Fruit fly (Drosophila melanogaster) whole organism, embryonic: Measurements from ENCODE around the gene Ubc6.

Experiments
- CG10462 ChIP-seq: fragments of 200-800 bp; sonication (Bioruptor generic); optimal IDR thresholded peaks from 2 replicates; lab custom pipeline; 2016; ENCODE audit warnings: missing biosample characterization, missing genetic modification characterization
- CG10654 ChIP-seq: fragments of 200-800 bp; sonication (Bioruptor generic); optimal IDR thresholded peaks from 2 replicates; lab custom pipeline; 2016; ENCODE audit warnings: missing biosample characterization, missing genetic modification characterization
- CG11456 ChIP-seq: fragments of 200-800 bp; sonication (Bioruptor generic); IDR thresholded peaks from 3 replicates; pipeline ENCODE4 v1.3.6; 2022; ENCODE audit warnings: missing biosample characterization, missing genetic modification characterization
- CG12071 ChIP-seq: fragments of 200-800 bp; sonication (Bioruptor generic); optimal IDR thresholded peaks from 3 replicates; lab custom pipeline; 2018; ENCODE audit warnings: missing biosample characterization, mild to moderate bottlenecking, missing genetic modification characterization
- CG12155 ChIP-seq: fragments of 200-800 bp; sonication (Bioruptor generic); optimal IDR thresholded peaks from 3 replicates; lab custom pipeline; 2016; ENCODE audit warnings: missing biosample characterization, missing genetic modification characterization
- CG12219 ChIP-seq: fragments of 200-800 bp; sonication (Bioruptor generic); optimal IDR thresholded peaks from 3 replicates; lab custom pipeline; 2018; ENCODE audit warnings: missing biosample characterization, mild to moderate bottlenecking, missing genetic modification characterization
- CG13894 ChIP-seq: fragments of 200-800 bp; sonication (Bioruptor generic); optimal IDR thresholded peaks from 3 replicates; lab custom pipeline; 2018; ENCODE audit warnings: missing biosample characterization, mild to moderate bottlenecking, missing genetic modification characterization, moderate library complexity
- CG16813 ChIP-seq: fragments of 200-800 bp; sonication (Bioruptor generic); IDR thresholded peaks from 3 replicates; pipeline ENCODE4 v1.3.6; 2022; ENCODE audit warnings: missing biosample characterization, missing genetic modification characterization; ENCODE audit not compliant: partially characterized antibody
- CG16815 ChIP-seq: fragments of 200-800 bp; sonication (Bioruptor generic); optimal IDR thresholded peaks from 3 replicates; lab custom pipeline; 2017; ENCODE audit warnings: missing biosample characterization, mild to moderate bottlenecking, missing genetic modification characterization
- CG17328 ChIP-seq: fragments of 200-800 bp; sonication (Bioruptor generic); IDR thresholded peaks from 2 replicates; pipeline ENCODE4 v1.3.6; 2022; ENCODE audit warnings: missing biosample characterization, missing genetic modification characterization
- CG17829 ChIP-seq: fragments of 200-800 bp; optimal IDR thresholded peaks from 2 replicates; lab custom pipeline; 2019; ENCODE audit warnings: missing biosample characterization, mild to moderate bottlenecking, missing genetic modification characterization, moderate library complexity
- CG3163 ChIP-seq: fragments of 200-800 bp; sonication (Bioruptor generic); optimal IDR thresholded peaks from 3 replicates; lab custom pipeline; 2016; ENCODE audit warnings: missing biosample characterization, missing genetic modification characterization
- CG4282 ChIP-seq: fragments of 200-800 bp; sonication (Bioruptor generic); optimal IDR thresholded peaks from 2 replicates; lab custom pipeline; 2016; ENCODE audit warnings: missing biosample characterization, missing genetic modification characterization
- CG4404 ChIP-seq: fragments of 200-800 bp; sonication (Bioruptor generic); IDR thresholded peaks from 2 replicates; pipeline ENCODE4 v1.3.6; 2022; ENCODE audit warnings: missing biosample characterization, missing genetic modification characterization
- CG4707 ChIP-seq: fragments of 200-800 bp; sonication (Bioruptor generic); optimal IDR thresholded peaks from 2 replicates; lab custom pipeline; 2018; ENCODE audit warnings: missing biosample characterization, mild to moderate bottlenecking, missing genetic modification characterization, moderate library complexity
- CG6765 ChIP-seq: fragments of 200-800 bp; sonication (Bioruptor generic); optimal IDR thresholded peaks from 3 replicates; lab custom pipeline; 2017; ENCODE audit warnings: missing biosample characterization, mild to moderate bottlenecking, missing genetic modification characterization
- CG8359 ChIP-seq: fragments of 200-800 bp; sonication (Bioruptor generic); optimal IDR thresholded peaks from 2 replicates; lab custom pipeline; 2017; ENCODE audit warnings: missing biosample characterization, mild to moderate bottlenecking, missing genetic modification characterization, borderline replicate concordance
- CG8388 ChIP-seq: fragments of 200-800 bp; sonication (Bioruptor generic); optimal IDR thresholded peaks from 2 replicates; lab custom pipeline; 2019; ENCODE audit warnings: missing biosample characterization, mild to moderate bottlenecking, missing genetic modification characterization, moderate library complexity
- CG8765 ChIP-seq: fragments of 200-800 bp; sonication (Bioruptor generic); IDR thresholded peaks from 2 replicates; pipeline ENCODE4 v1.3.6; 2022; ENCODE audit warnings: missing biosample characterization, missing genetic modification characterization
- CkIIα-i1 ChIP-seq: fragments of 200-800 bp; sonication (Bioruptor generic); IDR thresholded peaks from 2 replicates; pipeline ENCODE4 v1.3.6; 2022; ENCODE audit warnings: missing biosample characterization, missing genetic modification characterization
- HLH3B ChIP-seq: fragments of 200-800 bp; sonication (Bioruptor generic); IDR thresholded peaks from 2 replicates; pipeline ENCODE4 v1.3.6; 2022; ENCODE audit warnings: missing biosample characterization, missing genetic modification characterization
- HLH4C ChIP-seq: fragments of 200-800 bp; sonication (Bioruptor generic); IDR thresholded peaks from 3 replicates; pipeline ENCODE4 v1.3.6; 2022; ENCODE audit warnings: missing biosample characterization, missing genetic modification characterization; ENCODE audit not compliant: partially characterized antibody
- Hmr ChIP-seq: fragments of 200-800 bp; sonication (Bioruptor generic); optimal IDR thresholded peaks from 3 replicates; lab custom pipeline; 2017; ENCODE audit warnings: mild to moderate bottlenecking, missing biosample characterization, missing genetic modification reagents, missing genetic modification characterization
- Hr3 ChIP-seq: fragments of 200-800 bp; sonication (Bioruptor generic); optimal IDR thresholded peaks from 3 replicates; lab custom pipeline; 2016; ENCODE audit warnings: missing biosample characterization, missing genetic modification characterization
- Hr78 ChIP-seq, 2 experiments: fragments of 200-800 bp in 1 of 2; fragments of >200 bp in 1 of 2; sonication (Bioruptor generic) in 1 of 2; optimal IDR thresholded peaks; 2 replicates each; lab custom pipeline; 2017 to 2019; ENCODE audit warnings: missing biosample characterization in 2 of 2, missing genetic modification characterization in 2 of 2, mild to moderate bottlenecking in 1 of 2, moderate library complexity in 1 of 2
- Lim3 ChIP-seq: fragments of 200-800 bp; sonication (Bioruptor generic); IDR thresholded peaks from 2 replicates; pipeline ENCODE4 v1.3.6; 2022; ENCODE audit warnings: missing biosample characterization, missing genetic modification characterization
- Med ChIP-seq: fragments of 200-800 bp; sonication (Bioruptor generic); peaks from one replicate; lab custom pipeline; 2016; ENCODE audit warnings: missing biosample characterization, missing genetic modification characterization, mild to moderate bottlenecking, inconsistent platforms, moderate library complexity
- Pdp1 ChIP-seq, 2 experiments: fragments of 200-800 bp; sonication (Bioruptor generic); optimal IDR thresholded peaks; 3 replicates each; lab custom pipeline; 2016; ENCODE audit warnings: missing biosample characterization in 2 of 2, missing genetic modification characterization in 2 of 2, mild to moderate bottlenecking in 1 of 2, moderate library complexity in 1 of 2
- Poxn ChIP-seq: fragments of 200-800 bp; sonication (Bioruptor generic); IDR thresholded peaks from 2 replicates; pipeline ENCODE4 v1.3.6; 2022; ENCODE audit warnings: missing biosample characterization, missing genetic modification characterization
- Six4 ChIP-seq: fragments of 200-800 bp; sonication (Bioruptor generic); optimal IDR thresholded peaks from 2 replicates; lab custom pipeline; 2016; ENCODE audit warnings: missing biosample characterization, missing genetic modification characterization
- Sox102F ChIP-seq: fragments of 200-800 bp; sonication (Bioruptor generic); optimal IDR thresholded peaks from 2 replicates; lab custom pipeline; 2018; ENCODE audit warnings: missing biosample characterization, mild to moderate bottlenecking, missing genetic modification characterization, moderate library complexity
- Taf1 ChIP-seq: fragments of 200-800 bp; sonication (Bioruptor generic); IDR thresholded peaks from 2 replicates; pipeline ENCODE4 v1.3.6; 2022; ENCODE audit warnings: missing biosample characterization, missing genetic modification characterization
- Xbp1 ChIP-seq: fragments of 200-800 bp; sonication (Bioruptor generic); optimal IDR thresholded peaks from 3 replicates; lab custom pipeline; 2016; ENCODE audit warnings: missing biosample characterization, mild to moderate bottlenecking, missing genetic modification characterization
- abd-A ChIP-seq: fragments of 200-800 bp; sonication (Bioruptor generic); optimal IDR thresholded peaks from 3 replicates; lab custom pipeline; 2019; ENCODE audit warnings: missing biosample characterization, mild to moderate bottlenecking, missing genetic modification characterization, moderate library complexity
- bsh ChIP-seq, 2 experiments: fragments of 200-800 bp; sonication (Bioruptor generic); optimal IDR thresholded peaks; 2 replicates each; lab custom pipeline; 2017 to 2018; ENCODE audit warnings: mild to moderate bottlenecking in 2 of 2, missing biosample characterization in 2 of 2, missing genetic modification characterization in 2 of 2, moderate library complexity in 1 of 2
- ems ChIP-seq: fragments of 200-800 bp; sonication (Bioruptor generic); optimal IDR thresholded peaks from 3 replicates; lab custom pipeline; 2016; ENCODE audit warnings: missing biosample characterization, missing genetic modification characterization
- jumu ChIP-seq: fragments of 200-800 bp; sonication (Bioruptor generic); optimal IDR thresholded peaks from 3 replicates; lab custom pipeline; 2016; ENCODE audit warnings: missing biosample characterization, missing genetic modification characterization
- knrl ChIP-seq: fragments of 200-800 bp; sonication (Bioruptor generic); IDR thresholded peaks from 3 replicates; pipeline ENCODE4 v1.3.6; 2022; ENCODE audit warnings: missing biosample characterization, missing genetic modification characterization; ENCODE audit not compliant: partially characterized antibody
- lov ChIP-seq, 2 experiments: fragments of 200-800 bp in 1 of 2; fragments of >200 bp in 1 of 2; sonication (Bioruptor generic) in 1 of 2; IDR thresholded peaks in 1 of 2; optimal IDR thresholded peaks in 1 of 2; 2 replicates in 1 of 2; 3 replicates in 1 of 2; pipeline versions ENCODE4 v1.3.6 to Lab custom; 2017 to 2022; ENCODE audit warnings: missing biosample characterization in 1 of 2, missing genetic modification characterization in 1 of 2
- luna ChIP-seq: fragments of 200-800 bp; sonication (Bioruptor generic); optimal IDR thresholded peaks from 2 replicates; lab custom pipeline; 2016; ENCODE audit warnings: missing biosample characterization, missing genetic modification characterization
- maf-S ChIP-seq: fragments of 200-800 bp; sonication (Bioruptor generic); optimal IDR thresholded peaks from 2 replicates; lab custom pipeline; 2016; ENCODE audit warnings: missing biosample characterization, missing genetic modification characterization
- nerfin-1 ChIP-seq: fragments of 200-800 bp; sonication (Bioruptor generic); optimal IDR thresholded peaks from 3 replicates; lab custom pipeline; 2019; ENCODE audit warnings: missing biosample characterization, mild to moderate bottlenecking, missing genetic modification characterization, moderate library complexity
- nom ChIP-seq: fragments of 200-800 bp; sonication (Bioruptor generic); optimal IDR thresholded peaks from 2 replicates; lab custom pipeline; 2017; ENCODE audit warnings: missing biosample characterization, missing genetic modification characterization, mild to moderate bottlenecking, moderate library complexity, missing genetic modification reagents
- onecut ChIP-seq: fragments of 200-800 bp; sonication (Bioruptor generic); IDR thresholded peaks from 2 replicates; pipeline ENCODE4 v1.3.6; 2022; ENCODE audit warnings: missing biosample characterization, missing genetic modification characterization
- psq ChIP-seq: fragments of 200-800 bp; sonication (Bioruptor generic); optimal IDR thresholded peaks from 2 replicates; lab custom pipeline; 2017; ENCODE audit warnings: missing biosample characterization, missing genetic modification characterization
- pzg ChIP-seq: fragments of 200-800 bp; sonication (Bioruptor generic); optimal IDR thresholded peaks from 3 replicates; lab custom pipeline; 2018; ENCODE audit warnings: missing biosample characterization, mild to moderate bottlenecking, missing genetic modification characterization, moderate library complexity
- shn ChIP-seq: fragments of 200-800 bp; sonication (Bioruptor generic); optimal IDR thresholded peaks from 3 replicates; lab custom pipeline; 2016; ENCODE audit warnings: missing biosample characterization, missing genetic modification characterization
- slbo ChIP-seq: fragments of 200-800 bp; sonication (Bioruptor generic); IDR thresholded peaks from 2 replicates; pipeline ENCODE4 v1.3.6; 2022; ENCODE audit warnings: missing biosample characterization, missing genetic modification characterization
- zf30C ChIP-seq: fragments of 200-800 bp; sonication (Bioruptor generic); optimal IDR thresholded peaks from 3 replicates; lab custom pipeline; 2018; ENCODE audit warnings: missing biosample characterization, mild to moderate bottlenecking, missing genetic modification characterization

Gene Ubc6

dm6 chr3R:4992227-4992737, 39.8 kb upstream of the Ubc6 start (continued):
- TF ChIP-seq pzg (GFP tag; lab: Kevin White, UChicago) (no peak), HLH4C (GFP tag; lab: Robert Waterston, UW) (no peak), CG4707 (GFP tag; lab: Kevin White, UChicago) (peak; percentile 43), Hr78 (GFP tag; optimal IDR thresholded peaks at IDR 0.05; lab: Kevin White, UChicago) (peak in 1 of 2 experiments; percentile 95), lov (optimal IDR thresholded peaks at IDR 0.05; lab: Kevin White, UChicago) (no peak), lov (GFP tag; IDR thresholded peaks at IDR 0.05; lab: Robert Waterston, UW) (peak; percentile 18; the same call in 1 of the 3 replicates), maf-S (GFP tag; lab: Kevin White, UChicago) (no peak), jumu (GFP tag; lab: Kevin White, UChicago) (peak; percentile 47), CG6765 (GFP tag; lab: Kevin White, UChicago) (no peak), abd-A (tag; lab: Kevin White, UChicago) (peak; percentile 81), Lim3 (GFP tag; lab: Robert Waterston, UW) (no peak), bsh (GFP tag; optimal IDR thresholded peaks at IDR 0.05; lab: Kevin White, UChicago) (peak in 1 of 2 experiments; percentile 44), luna (GFP tag; lab: Kevin White, UChicago) (no peak), CG11456 (GFP tag; lab: Robert Waterston, UW) (no peak), Hmr (GFP tag; lab: Kevin White, UChicago) (peak; percentile 25), CG10654 (GFP tag; lab: Kevin White, UChicago) (no peak), Xbp1 (no peak), CG16815 (GFP tag; lab: Kevin White, UChicago) (no peak), CG16813 (GFP tag; lab: Robert Waterston, UW) (no peak), CkIIα-i1 (GFP tag; lab: Robert Waterston, UW) (no peak), shn (GFP tag; lab: Kevin White, UChicago) (peak; percentile 50), nerfin-1 (peak; percentile 47), slbo (GFP tag; lab: Robert Waterston, UW) (no peak), knrl (GFP tag; lab: Robert Waterston, UW) (0 out of 3 replicates have a peak, but pooled peaks have one; percentile 14), Med (GFP tag; lab: Kevin White, UChicago) (peak; percentile 84), CG17328 (GFP tag; lab: Robert Waterston, UW) (peak; percentile 39; the same call in 1 of the 2 replicates), CG12219 (GFP tag; lab: Kevin White, UChicago) (peak; percentile 57), Poxn (no peak), CG13894 (tag; lab: Kevin White, UChicago) (peak; percentile 4), Pdp1 (GFP tag; optimal IDR thresholded peaks at IDR 0.05; lab: Kevin White, UChicago) (peak in 1 of 2 experiments; percentile 73), CG8359 (peak; percentile 46), onecut (0 out of 2 replicates have a peak, but pooled peaks have one; percentile 38), CG10462 (no peak), Taf1 (GFP tag; lab: Robert Waterston, UW) (no peak), Sox102F (GFP tag; lab: Kevin White, UChicago) (peak; percentile 34), CG12155 (GFP tag; lab: Kevin White, UChicago) (no peak), CG17829 (peak; percentile 48), psq (GFP tag; lab: Kevin White, UChicago) (peak; percentile 1), Hr3 (GFP tag; lab: Kevin White, UChicago) (no peak), CG12071 (GFP tag; lab: Kevin White, UChicago) (peak; percentile 50), CG4404 (GFP tag; lab: Robert Waterston, UW) (no peak), HLH3B (GFP tag; lab: Robert Waterston, UW) (peak; percentile 37; the same call in 1 of the 2 replicates), CG8388 (GFP tag; lab: Kevin White, UChicago) (peak; percentile 27), zf30C (no peak), nom (GFP tag; lab: Kevin White, UChicago) (peak; percentile 14), Six4 (GFP tag; lab: Kevin White, UChicago) (peak; percentile 19), CG4282 (GFP tag; lab: Kevin White, UChicago) (no peak), CG3163 (GFP tag; lab: Kevin White, UChicago) (no peak), ems (peak; percentile 10), CG8765 (no peak)
